Worm (Caenorhabditis elegans) whole organism, L4/young adult: ENCODE measurements around the gene rsd-2.
"Not testable (repeated sequence)": the region's sequence is repeated elsewhere in the genome, so short reads cannot be mapped to it uniquely, and the experiment has no call there.

Source experiments
- W03F9.2 ChIP-seq: fragments of 150-350 bp; optimal IDR thresholded peaks from 2 replicates; lab custom pipeline; 2014; ENCODE audit warnings: missing biosample characterization, missing genetic modification characterization
- dao-5 ChIP-seq: sonication (generic microtip); optimal IDR thresholded peaks from 2 replicates; lab custom pipeline; 2016; ENCODE audit warnings: missing genotype, missing genetic modification characterization, moderate library complexity, missing compliant biosample characterization
- him-1 ChIP-seq: sonication (generic microtip); optimal IDR thresholded peaks from 2 replicates; lab custom pipeline; 2016; ENCODE audit warnings: missing genotype, missing genetic modification reagents, missing genetic modification characterization, missing compliant biosample characterization

rsd-2 gene

ce11 chrIV:13540165-13540564, at the start of gene rsd-2:
rsd-2 (minus strand) TSS chrIV:13540265.
- TF ChIP-seq him-1 (tag; lab: Kevin White, UChicago) (no peak), dao-5 (tag; lab: Kevin White, UChicago) (no peak), W03F9.2 (tag; lab: Kevin White, UChicago) (no peak)

DNA sequence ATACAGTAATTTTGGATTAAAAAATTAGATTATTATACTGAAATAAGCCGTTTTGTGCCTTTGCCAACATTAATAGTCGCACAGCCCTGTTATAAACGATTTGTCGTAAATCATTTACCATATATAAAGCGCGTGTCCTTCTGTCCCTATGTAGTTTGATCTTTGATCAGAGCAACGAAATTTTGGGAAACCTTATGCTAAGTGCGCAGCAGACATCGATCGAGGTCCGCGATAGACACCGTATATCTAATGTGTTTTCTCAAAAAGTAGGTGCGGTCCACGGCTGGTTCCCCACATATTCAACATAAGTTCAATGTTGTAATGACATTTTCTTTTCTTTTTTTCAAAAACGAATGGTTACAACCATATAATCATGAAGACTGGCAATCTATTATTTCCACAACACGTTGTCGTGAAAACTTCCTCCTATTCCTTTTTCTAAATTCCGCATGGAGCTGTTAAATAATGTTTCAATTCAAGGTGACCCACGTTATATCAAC, 48.5 kb upstream of the rsd-2 start, which contains the start of gene sru-9:
Gene sru-9 (plus strand): TSS at position 450 of the 500 bp plus-strand sequence.
- not testable (repeated sequence) for TF ChIP-seq dao-5, W03F9.2, him-1 (tag; lab: Kevin White, UChicago)

ce11 chrIV:13587175-13587574, 47.1 kb upstream of the rsd-2 start, which contains the start of gene Y45F10B.12:
Y45F10B.12 (plus strand) TSS chrIV:13587475.
- no peak for TF ChIP-seq him-1 (tag; lab: Kevin White, UChicago)
- no peak for TF ChIP-seq W03F9.2 (tag; lab: Kevin White, UChicago)
- TF ChIP-seq dao-5 (tag; lab: Kevin White, UChicago), result no peak

DNA sequence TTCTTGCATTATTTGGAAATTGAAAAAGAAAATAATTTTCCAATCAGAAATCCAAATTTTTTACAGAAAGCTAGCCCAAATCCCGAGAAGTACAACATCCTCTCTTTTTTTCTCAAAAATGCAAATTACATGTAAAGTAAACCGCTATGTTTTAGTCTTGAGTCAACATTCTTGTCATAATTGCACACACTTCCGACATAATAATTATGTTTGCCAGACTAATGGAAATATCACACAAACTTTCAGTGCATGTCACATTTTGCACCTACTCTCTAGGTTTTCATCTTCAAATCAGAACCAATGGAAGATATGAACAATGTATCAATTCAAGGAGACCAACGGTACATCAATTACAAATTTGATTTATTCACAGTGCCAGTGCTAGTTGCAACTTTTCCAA, 44.6 kb upstream of the rsd-2 start, which contains the start of gene sru-11:
Gene sru-11 (plus strand): TSS at position 301 of the 400 bp plus-strand sequence.
- no peak for TF ChIP-seq W03F9.2 (tag; lab: Kevin White, UChicago)
- no peak for TF ChIP-seq him-1 (tag; lab: Kevin White, UChicago)
- no peak for TF ChIP-seq dao-5 (tag; lab: Kevin White, UChicago)

- TF ChIP-seq W03F9.2 (tag; lab: Kevin White, UChicago), result no peak
- no peak for TF ChIP-seq dao-5 (tag; lab: Kevin White, UChicago)
- TF ChIP-seq him-1 (tag; lab: Kevin White, UChicago), result no peak
Observed at ce11 chrIV:13582909-13583308, 42.8 kb upstream of the rsd-2 start, which contains the start of gene sru-12. sru-12 (plus strand) TSS chrIV:13583209.

ce11 chrIV:13578953-13579352, 38.9 kb upstream of the rsd-2 start, which contains the start of gene sru-16:
sru-16 (plus strand) TSS chrIV:13579253.
- TF ChIP-seq W03F9.2, him-1, dao-5 (tag; lab: Kevin White, UChicago): not testable (repeated sequence)

DNA sequence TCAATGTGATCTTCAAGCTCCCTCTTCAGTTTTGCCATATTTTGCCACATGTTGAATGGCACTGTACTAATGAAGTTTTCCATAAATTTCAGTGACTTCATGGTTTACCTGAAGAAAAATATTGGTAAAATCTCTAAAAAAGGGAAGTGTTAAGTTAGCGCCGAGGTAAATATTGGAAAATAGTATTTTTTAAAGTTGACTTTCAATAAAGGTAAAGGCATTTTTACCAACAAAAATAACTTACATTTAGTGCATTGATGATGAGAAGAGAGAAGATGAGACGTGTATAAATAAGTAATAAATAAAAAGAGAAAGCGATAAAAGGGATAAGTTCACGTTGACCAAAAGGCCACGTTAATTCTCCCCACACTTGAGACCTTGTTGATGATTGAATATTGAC, 38.1 kb upstream of the rsd-2 start, which contains the start of gene Y45F10B.8:
Gene Y45F10B.8 (minus strand): TSS at position 101 of the 400 bp plus-strand sequence.
- TF ChIP-seq dao-5, him-1, W03F9.2 (tag; lab: Kevin White, UChicago): not testable (repeated sequence)

DNA sequence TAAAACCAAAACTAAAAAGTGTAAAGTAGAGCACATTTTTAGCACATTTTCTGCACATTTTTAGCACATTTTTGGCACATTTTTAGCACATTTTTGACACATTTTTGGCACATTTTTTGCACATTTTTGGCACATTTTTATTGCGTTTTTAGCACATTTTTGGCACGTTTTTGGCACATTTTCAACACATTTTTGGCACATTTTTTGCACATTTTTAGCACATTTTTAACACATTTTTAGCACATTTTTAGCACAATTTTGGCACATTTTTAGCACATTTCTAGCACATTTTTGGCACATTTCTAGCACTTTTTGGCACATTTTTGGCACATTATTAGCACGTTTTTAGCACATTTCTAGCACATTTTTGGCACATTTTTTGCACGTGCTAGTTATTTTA, 35.6 kb upstream of the rsd-2 start:
- TF ChIP-seq him-1 (tag; lab: Kevin White, UChicago) (no peak), dao-5 (tag; lab: Kevin White, UChicago) (no peak), W03F9.2 (tag; lab: Kevin White, UChicago) (no peak)

- TF ChIP-seq him-1 (tag; lab: Kevin White, UChicago), result no peak
- no peak for TF ChIP-seq dao-5 (tag; lab: Kevin White, UChicago)
- no peak for TF ChIP-seq W03F9.2 (tag; lab: Kevin White, UChicago)
Observed at ce11 chrIV:13574733-13575132, 34.7 kb upstream of the rsd-2 start, which contains the start of gene srd-10. srd-10 (plus strand) TSS chrIV:13575033.

ce11 chrIV:13564284-13564683, 24.2 kb upstream of the rsd-2 start:
- no peak for TF ChIP-seq W03F9.2 (tag; lab: Kevin White, UChicago)
- TF ChIP-seq dao-5 (tag; lab: Kevin White, UChicago), result no peak
- no peak for TF ChIP-seq him-1 (tag; lab: Kevin White, UChicago)

DNA sequence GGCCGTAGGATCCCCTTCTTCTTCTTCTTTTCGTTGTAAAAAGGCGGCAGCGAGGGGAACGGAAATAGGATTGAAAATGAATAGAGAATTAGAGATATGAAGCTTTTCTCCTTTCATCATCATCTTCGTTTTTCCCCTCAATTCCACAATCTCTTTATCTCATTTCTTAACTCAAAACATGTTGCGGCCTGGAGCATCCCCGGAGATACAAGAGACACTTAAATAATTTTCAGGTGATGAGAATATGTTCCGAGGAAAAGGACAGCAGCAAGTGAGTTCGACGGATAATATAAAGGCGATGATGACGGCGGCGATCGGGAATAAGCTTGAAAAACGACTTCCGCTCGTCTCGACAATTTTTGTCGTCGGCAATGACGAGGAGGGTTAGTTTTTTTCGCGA, 21.6 kb upstream of the rsd-2 start, which contains the start of the genes Y45F10B.13 and qui-1:
Gene Y45F10B.13 (minus strand): TSS at position 101 of the 400 bp plus-strand sequence.
Gene qui-1 (plus strand): TSS at position 233 of the 400 bp plus-strand sequence.
- TF ChIP-seq him-1 (tag; lab: Kevin White, UChicago), result no peak
- no peak for TF ChIP-seq W03F9.2 (tag; lab: Kevin White, UChicago)
- no peak for TF ChIP-seq dao-5 (tag; lab: Kevin White, UChicago)

ce11 chrIV:13559020-13559419, 19.0 kb upstream of the rsd-2 start:
- TF ChIP-seq W03F9.2 (tag; lab: Kevin White, UChicago) (no peak), dao-5 (tag; lab: Kevin White, UChicago) (no peak), him-1 (tag; lab: Kevin White, UChicago) (no peak)

DNA sequence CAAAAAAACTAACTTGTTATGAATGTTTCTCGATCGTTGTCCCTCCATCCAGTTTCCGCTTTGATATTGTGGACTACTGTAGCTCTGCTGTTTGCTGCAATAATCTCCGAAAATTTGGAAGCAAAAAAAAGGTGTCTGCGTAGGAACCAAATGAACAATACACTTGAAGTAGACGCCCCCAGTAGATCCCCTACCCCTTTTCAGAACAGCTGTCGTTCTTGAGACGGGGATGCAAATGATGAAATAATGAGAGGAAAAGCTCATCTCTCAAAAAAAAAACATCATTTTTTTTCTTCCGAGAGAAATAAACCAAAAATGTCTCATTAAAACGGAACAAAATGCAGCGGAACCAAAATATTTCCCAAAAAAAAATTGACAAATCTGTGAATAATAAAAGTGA, 17.3 kb upstream of the rsd-2 start:
- no peak for TF ChIP-seq dao-5 (tag; lab: Kevin White, UChicago)
- TF ChIP-seq W03F9.2 (tag; lab: Kevin White, UChicago), result no peak
- TF ChIP-seq him-1 (tag; lab: Kevin White, UChicago), result no peak
